Fruit fly (Drosophila melanogaster) whole organism, embryonic: ENCODE data around the gene CG9760.

ENCODE experiments used
- C15 ChIP-seq: fragments of 200-800 bp; sonication (Bioruptor generic); IDR thresholded peaks from 3 replicates; pipeline ENCODE4 v1.3.6; 2022; ENCODE audit warnings: missing biosample characterization, missing genetic modification characterization
- CG10979 ChIP-seq: fragments of 200-800 bp; sonication (Bioruptor generic); optimal IDR thresholded peaks from 2 replicates; lab custom pipeline; 2018; ENCODE audit warnings: missing biosample characterization, mild to moderate bottlenecking, missing genetic modification characterization, moderate library complexity
- CG11696 ChIP-seq: fragments of 200-800 bp; sonication (Bioruptor generic); IDR thresholded peaks from 2 replicates; pipeline ENCODE4 v1.3.6; 2022; ENCODE audit warnings: missing biosample characterization, missing genetic modification characterization
- CG11723 ChIP-seq: fragments of 200-800 bp; sonication (Bioruptor generic); optimal IDR thresholded peaks from 2 replicates; lab custom pipeline; 2017; ENCODE audit warnings: missing biosample characterization, mild to moderate bottlenecking, missing genetic modification characterization
- CG12219 ChIP-seq: fragments of 200-800 bp; sonication (Bioruptor generic); optimal IDR thresholded peaks from 3 replicates; lab custom pipeline; 2018; ENCODE audit warnings: missing biosample characterization, mild to moderate bottlenecking, missing genetic modification characterization
- CG12744 ChIP-seq: fragments of 200-800 bp; sonication (Bioruptor generic); optimal IDR thresholded peaks from 2 replicates; lab custom pipeline; 2016; ENCODE audit warnings: missing biosample characterization, missing genetic modification characterization
- CG12942 ChIP-seq: fragments of 200-800 bp; sonication (Bioruptor generic); optimal IDR thresholded peaks from 3 replicates; lab custom pipeline; 2016; ENCODE audit warnings: missing biosample characterization, missing genetic modification characterization
- CG13287 ChIP-seq: fragments of 200-800 bp; sonication (Bioruptor generic); IDR thresholded peaks from 2 replicates; pipeline ENCODE4 v1.3.6; 2022; ENCODE audit warnings: missing biosample characterization, missing genetic modification characterization; ENCODE audit not compliant: partially characterized antibody
- CG13424 ChIP-seq: fragments of 200-800 bp; sonication (Bioruptor generic); optimal IDR thresholded peaks from 2 replicates; lab custom pipeline; 2019; ENCODE audit warnings: missing biosample characterization, mild to moderate bottlenecking, missing genetic modification characterization, moderate library complexity
- CG13775 ChIP-seq: fragments of 200-800 bp; sonication (Bioruptor generic); optimal IDR thresholded peaks from 3 replicates; lab custom pipeline; 2017; ENCODE audit warnings: missing biosample characterization, mild to moderate bottlenecking, missing genetic modification characterization
- CG14710 ChIP-seq: fragments of 200-800 bp; sonication (Bioruptor generic); optimal IDR thresholded peaks from 3 replicates; lab custom pipeline; 2019; ENCODE audit warnings: missing biosample characterization, mild to moderate bottlenecking, missing genetic modification characterization, moderate library complexity
- CG17186 ChIP-seq: fragments of 200-800 bp; sonication (Bioruptor generic); optimal IDR thresholded peaks from 3 replicates; lab custom pipeline; 2017; ENCODE audit warnings: missing biosample characterization, missing genetic modification reagents, missing genetic modification characterization
- CG18476 ChIP-seq: fragments of 200-800 bp; sonication (Bioruptor generic); optimal IDR thresholded peaks from 2 replicates; lab custom pipeline; 2016; ENCODE audit warnings: missing biosample characterization, mild to moderate bottlenecking, missing genetic modification characterization
- CG33557 ChIP-seq: fragments of 200-800 bp; sonication (Bioruptor generic); optimal IDR thresholded peaks from 2 replicates; lab custom pipeline; 2019; ENCODE audit warnings: missing biosample characterization, mild to moderate bottlenecking, missing genetic modification characterization, moderate library complexity
- CG4730 ChIP-seq: fragments of 200-800 bp; sonication (Bioruptor generic); IDR thresholded peaks from 2 replicates; pipeline ENCODE4 v1.3.6; 2022; ENCODE audit warnings: missing biosample characterization, missing genetic modification characterization
- CG7987 ChIP-seq: fragments of 200-800 bp; sonication (Bioruptor generic); optimal IDR thresholded peaks from 2 replicates; lab custom pipeline; 2018; ENCODE audit warnings: missing biosample characterization, mild to moderate bottlenecking, missing genetic modification characterization, moderate library complexity
- CTCF ChIP-seq: fragments of 200-800 bp; sonication (Bioruptor generic); optimal IDR thresholded peaks from 2 replicates; lab custom pipeline; 2017; ENCODE audit warnings: missing biosample characterization, mild to moderate bottlenecking, missing genetic modification characterization, moderate library complexity
- Dll ChIP-seq: fragments of 200-800 bp; sonication (Bioruptor generic); IDR thresholded peaks from 4 replicates; pipeline ENCODE4 v1.3.6; 2022; ENCODE audit warnings: missing biosample characterization, missing genetic modification characterization; ENCODE audit not compliant: partially characterized antibody
- HLH3B ChIP-seq: fragments of 200-800 bp; sonication (Bioruptor generic); IDR thresholded peaks from 2 replicates; pipeline ENCODE4 v1.3.6; 2022; ENCODE audit warnings: missing biosample characterization, missing genetic modification characterization
- Hey ChIP-seq: fragments of 200-800 bp; sonication (Bioruptor generic); optimal IDR thresholded peaks from 3 replicates; lab custom pipeline; 2018; ENCODE audit warnings: missing biosample characterization, mild to moderate bottlenecking, missing genetic modification characterization
- Lhr ChIP-seq: fragments of 200-800 bp; sonication (Bioruptor generic); optimal IDR thresholded peaks from 3 replicates; lab custom pipeline; 2017; ENCODE audit warnings: mild to moderate bottlenecking, missing biosample characterization, missing genetic modification reagents, missing genetic modification characterization
- Neu2 ChIP-seq: fragments of 200-800 bp; sonication (Bioruptor generic); optimal IDR thresholded peaks from 3 replicates; lab custom pipeline; 2016; ENCODE audit warnings: missing biosample characterization, missing genetic modification characterization, borderline replicate concordance
- Nf-YA ChIP-seq: fragments of 200-800 bp; sonication (Bioruptor generic); IDR thresholded peaks from 2 replicates; pipeline ENCODE4 v1.3.6; 2022; ENCODE audit warnings: missing biosample characterization, missing genetic modification characterization
- Oaz ChIP-seq: fragments of 200-800 bp; sonication (Bioruptor generic); IDR thresholded peaks from 2 replicates; pipeline ENCODE4 v1.3.6; 2022; ENCODE audit warnings: missing biosample characterization, missing genetic modification characterization
- Optix ChIP-seq: fragments of 200-800 bp; sonication (Bioruptor generic); IDR thresholded peaks from 3 replicates; pipeline ENCODE4 v1.3.6; 2022; ENCODE audit warnings: missing biosample characterization, missing genetic modification characterization
- Pdp1 ChIP-seq, 2 experiments: fragments of 200-800 bp; sonication (Bioruptor generic); optimal IDR thresholded peaks; 3 replicates each; lab custom pipeline; 2016; ENCODE audit warnings: missing biosample characterization in 2 of 2, missing genetic modification characterization in 2 of 2, mild to moderate bottlenecking in 1 of 2, moderate library complexity in 1 of 2
- Ssrp ChIP-seq: fragments of 200-800 bp; sonication (Bioruptor generic); optimal IDR thresholded peaks from 2 replicates; lab custom pipeline; 2018; ENCODE audit warnings: missing biosample characterization, mild to moderate bottlenecking, missing genetic modification characterization, moderate library complexity
- Vsx1 ChIP-seq: fragments of 200-800 bp; sonication (Bioruptor generic); optimal IDR thresholded peaks from 2 replicates; lab custom pipeline; 2017; ENCODE audit warnings: missing biosample characterization, mild to moderate bottlenecking, missing genetic modification characterization, missing genetic modification reagents
- YL-1 ChIP-seq: fragments of 200-800 bp; sonication (Bioruptor generic); optimal IDR thresholded peaks from 3 replicates; lab custom pipeline; 2017; ENCODE audit warnings: missing biosample characterization, mild to moderate bottlenecking, missing genetic modification characterization
- ara ChIP-seq: fragments of 200-800 bp; sonication (Bioruptor generic); IDR thresholded peaks from 2 replicates; pipeline ENCODE4 v1.3.6; 2022; ENCODE audit warnings: missing biosample characterization, missing genetic modification characterization
- az2 ChIP-seq: fragments of 200-800 bp; sonication (Bioruptor generic); optimal IDR thresholded peaks from 3 replicates; lab custom pipeline; 2016; ENCODE audit warnings: missing biosample characterization, missing genetic modification characterization
- btn ChIP-seq: fragments of 200-800 bp; sonication (Bioruptor generic); optimal IDR thresholded peaks from 2 replicates; lab custom pipeline; 2016; ENCODE audit warnings: missing biosample characterization, missing genetic modification characterization
- ci ChIP-seq: fragments of 200-800 bp; sonication (Bioruptor generic); IDR thresholded peaks from 3 replicates; pipeline ENCODE4 v1.3.6; 2022; ENCODE audit warnings: missing biosample characterization, missing genetic modification characterization
- dysf ChIP-seq: fragments of 200-800 bp; sonication (Bioruptor generic); IDR thresholded peaks from 3 replicates; pipeline ENCODE4 v1.3.6; 2022; ENCODE audit warnings: missing biosample characterization, missing genetic modification characterization
- fd96Cb ChIP-seq: fragments of 200-800 bp; sonication (Bioruptor generic); optimal IDR thresholded peaks from 2 replicates; lab custom pipeline; 2018; ENCODE audit warnings: missing biosample characterization, mild to moderate bottlenecking, missing genetic modification characterization, moderate library complexity
- gce ChIP-seq: fragments of 200-800 bp; sonication (Bioruptor generic); IDR thresholded peaks from 3 replicates; pipeline ENCODE4 v1.3.6; 2022; ENCODE audit warnings: missing biosample characterization, missing genetic modification characterization
- grau ChIP-seq: fragments of 200-800 bp; optimal IDR thresholded peaks from 3 replicates; lab custom pipeline; 2019; ENCODE audit warnings: missing biosample characterization, mild to moderate bottlenecking, missing genetic modification characterization, moderate library complexity
- grn ChIP-seq: fragments of 200-800 bp; sonication (Bioruptor generic); optimal IDR thresholded peaks from 3 replicates; lab custom pipeline; 2017; ENCODE audit warnings: missing biosample characterization, missing genetic modification characterization
- gsb-n ChIP-seq: fragments of 200-800 bp; sonication (Bioruptor generic); optimal IDR thresholded peaks from 3 replicates; lab custom pipeline; 2018; ENCODE audit warnings: missing biosample characterization, mild to moderate bottlenecking, missing genetic modification characterization
- hkb ChIP-seq, 2 experiments: fragments of 200-800 bp in 1 of 2; fragments of >200 bp in 1 of 2; sonication (Bioruptor generic) in 1 of 2; IDR thresholded peaks in 1 of 2; optimal IDR thresholded peaks in 1 of 2; 2 replicates each; pipeline versions ENCODE4 v1.3.6 to Lab custom; 2017 to 2022; ENCODE audit warnings: missing biosample characterization in 1 of 2, missing genetic modification characterization in 1 of 2
- jing ChIP-seq: fragments of 200-800 bp; sonication (Bioruptor generic); optimal IDR thresholded peaks from 2 replicates; lab custom pipeline; 2018; ENCODE audit warnings: missing biosample characterization, mild to moderate bottlenecking, missing genetic modification characterization
- jumu ChIP-seq: fragments of 200-800 bp; sonication (Bioruptor generic); optimal IDR thresholded peaks from 3 replicates; lab custom pipeline; 2016; ENCODE audit warnings: missing biosample characterization, missing genetic modification characterization
- lab ChIP-seq: fragments of 200-800 bp; sonication (Bioruptor generic); optimal IDR thresholded peaks from 3 replicates; lab custom pipeline; 2017; ENCODE audit warnings: missing biosample characterization, missing genetic modification characterization, mild to moderate bottlenecking, moderate library complexity, missing genetic modification reagents
- nau ChIP-seq: fragments of 200-800 bp; sonication (Bioruptor generic); optimal IDR thresholded peaks from 3 replicates; lab custom pipeline; 2017; ENCODE audit warnings: missing biosample characterization, mild to moderate bottlenecking, missing genetic modification characterization, missing genetic modification reagents
- pum ChIP-seq: fragments of 200-800 bp; sonication (Bioruptor generic); optimal IDR thresholded peaks from 2 replicates; lab custom pipeline; 2016; ENCODE audit warnings: missing biosample characterization, missing genetic modification characterization
- ranshi ChIP-seq: fragments of 200-800 bp; sonication (Bioruptor generic); IDR thresholded peaks from 2 replicates; pipeline ENCODE4 v1.3.6; 2022; ENCODE audit warnings: missing biosample characterization, missing genetic modification characterization
- tap ChIP-seq: fragments of 200-800 bp; optimal IDR thresholded peaks from 3 replicates; lab custom pipeline; 2019; ENCODE audit warnings: missing biosample characterization, mild to moderate bottlenecking, missing genetic modification characterization, moderate library complexity
- tio ChIP-seq: fragments of 200-800 bp; sonication (Bioruptor generic); optimal IDR thresholded peaks from 2 replicates; lab custom pipeline; 2017; ENCODE audit warnings: missing biosample characterization, missing genetic modification characterization, inconsistent platforms
- toy ChIP-seq: fragments of 200-800 bp; sonication (Bioruptor generic); IDR thresholded peaks from 2 replicates; pipeline ENCODE4 v1.3.6; 2022; ENCODE audit warnings: missing biosample characterization, missing genetic modification characterization
- unpg ChIP-seq: fragments of 200-800 bp; sonication (Bioruptor generic); optimal IDR thresholded peaks from 3 replicates; lab custom pipeline; 2018; ENCODE audit warnings: missing biosample characterization, mild to moderate bottlenecking, missing genetic modification characterization, moderate library complexity
- zfh1 ChIP-seq: fragments of 200-800 bp; sonication (Bioruptor generic); IDR thresholded peaks from 3 replicates; pipeline ENCODE4 v1.3.6; 2022; ENCODE audit warnings: missing biosample characterization, missing genetic modification characterization

CG9760 gene

dm6 chr3L:12136630-12137029, 26.9 kb downstream of the CG9760 start, which contains the start of the genes CG5645 and Atg12 (continued):
- TF ChIP-seq fd96Cb (tag; lab: Kevin White, UChicago) (peak; percentile 62), ranshi (no peak), zfh1 (peak; percentile 66; the same call in 2 of the 3 replicates), grn (GFP tag; lab: Kevin White, UChicago) (no peak), C15 (no peak), Lhr (GFP tag; lab: Kevin White, UChicago) (no peak), CG13775 (GFP tag; lab: Kevin White, UChicago) (peak; percentile 27), CG11696 (no peak), Hey (tag; lab: Kevin White, UChicago) (no peak), CG12219 (no peak), YL-1 (GFP tag; lab: Kevin White, UChicago) (peak; percentile 22), jumu (GFP tag; lab: Kevin White, UChicago) (no peak), jing (no peak), btn (no peak), Neu2 (GFP tag; lab: Kevin White, UChicago) (no peak), CG11723 (GFP tag; lab: Kevin White, UChicago) (no peak), CG18476 (peak; percentile 61), CG10979 (tag; lab: Kevin White, UChicago) (peak; percentile 74), CG12744 (GFP tag; lab: Kevin White, UChicago) (no peak), dysf (GFP tag; lab: Robert Waterston, UW) (peak; percentile 34; the same call in 1 of the 3 replicates), gce (GFP tag; lab: Robert Waterston, UW) (no peak), tio (peak; percentile 8), CG4730 (GFP tag; lab: Robert Waterston, UW) (peak; percentile 48), HLH3B (GFP tag; lab: Robert Waterston, UW) (peak; percentile 66), lab (GFP tag; lab: Kevin White, UChicago) (peak; percentile 28), CG13424 (tag; lab: Kevin White, UChicago) (peak; percentile 74), CG33557 (peak; percentile 7), CG13287 (GFP tag; lab: Robert Waterston, UW) (peak; percentile 93), grau (peak; percentile 62), ara (GFP tag; lab: Robert Waterston, UW) (no peak; the same call in 1 of the 2 replicates), az2 (peak; percentile 49), pum (GFP tag; lab: Kevin White, UChicago) (no peak), Nf-YA (GFP tag; lab: Robert Waterston, UW) (peak; percentile 21; the same call in 1 of the 2 replicates), CTCF (no peak), ci (no peak), hkb (optimal IDR thresholded peaks at IDR 0.05; lab: Kevin White, UChicago) (no peak), hkb (GFP tag; IDR thresholded peaks at IDR 0.05; lab: Robert Waterston, UW) (peak; percentile 61; the same call in 1 of the 2 replicates), CG17186 (GFP tag; lab: Kevin White, UChicago) (peak; percentile 74), tap (peak; percentile 76), toy (GFP tag; lab: Robert Waterston, UW) (no peak), Pdp1 (GFP tag; optimal IDR thresholded peaks at IDR 0.05; lab: Kevin White, UChicago) (peak in 1 of 2 experiments; percentile 28), nau (GFP tag; lab: Kevin White, UChicago) (no peak), CG14710 (tag; lab: Kevin White, UChicago) (peak; percentile 86), Vsx1 (GFP tag; lab: Kevin White, UChicago) (peak; percentile 97), CG12942 (GFP tag; lab: Kevin White, UChicago) (no peak), Ssrp (tag; lab: Kevin White, UChicago) (no peak), unpg (GFP tag; lab: Kevin White, UChicago) (peak; percentile 73), Oaz (GFP tag; lab: Robert Waterston, UW) (peak; percentile 41; the same call in 1 of the 2 replicates), CG7987 (GFP tag; lab: Kevin White, UChicago) (peak; percentile 46), Dll (peak; percentile 94), gsb-n (tag; lab: Kevin White, UChicago) (peak; percentile 58), Optix (GFP tag; lab: Robert Waterston, UW) (no peak)
